Worm (Caenorhabditis elegans) whole organism, L2 larva: ENCODE measurements around the gene F59G1.8.
A peak's percentile ranks its signal among the peaks of the same experiment; 100 is the strongest.

Experiments used
- F13H6.1 ChIP-seq: sonication (generic microtip); optimal IDR thresholded peaks from 2 replicates; lab custom pipeline; 2016; ENCODE audit warnings: missing genetic modification characterization, missing compliant biosample characterization
- ceh-82 ChIP-seq: fragments of 150-350 bp; optimal IDR thresholded peaks from 2 replicates; lab custom pipeline; 2014; ENCODE audit warnings: missing biosample characterization, missing genetic modification characterization
- lin-39 ChIP-seq: fragments of 150-350 bp; optimal IDR thresholded peaks from 2 replicates; lab custom pipeline; 2014; ENCODE audit warnings: missing biosample characterization, missing genetic modification reagents, missing genetic modification characterization
- lsy-2 ChIP-seq, 2 experiments: fragments of 150-350 bp in 1 of 2; sonication (generic microtip) in 1 of 2; optimal IDR thresholded peaks; 2 replicates each; lab custom pipeline; 2014 to 2017; ENCODE audit warnings: missing biosample characterization in 2 of 2, missing genetic modification characterization in 2 of 2

DNA sequence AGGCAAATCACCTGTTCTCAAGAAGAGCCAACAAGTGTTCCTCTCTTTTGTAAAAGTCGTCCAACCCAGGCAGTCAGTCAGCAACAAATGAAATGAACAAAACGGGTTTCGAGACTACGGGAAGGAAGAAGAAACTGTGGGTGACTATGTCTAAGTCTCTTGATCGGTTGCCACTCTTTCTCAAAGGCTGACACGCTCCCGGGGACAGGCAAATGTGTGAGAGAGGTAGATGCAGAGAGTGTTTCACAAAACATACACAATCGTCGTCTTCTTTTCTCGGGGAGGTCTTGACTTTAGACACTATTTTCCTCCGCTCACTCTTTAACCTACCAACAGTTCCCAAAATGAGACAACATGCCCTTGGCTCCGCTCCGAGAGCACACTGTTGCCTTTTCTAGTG, 24.7 kb downstream of the F59G1.8 start:
- TF ChIP-seq ceh-82 (no peak), F13H6.1 (tag; lab: Kevin White, UChicago) (peak; percentile 53), lsy-2 (tag; optimal IDR thresholded peaks at IDR 0.05; lab: Kevin White, UChicago) (no peak), lin-39 (tag; lab: Kevin White, UChicago) (no peak)
